Fruit fly (Drosophila melanogaster): ENCODE measurements around the gene Prp4k.

The Prp4k gene

DNA sequence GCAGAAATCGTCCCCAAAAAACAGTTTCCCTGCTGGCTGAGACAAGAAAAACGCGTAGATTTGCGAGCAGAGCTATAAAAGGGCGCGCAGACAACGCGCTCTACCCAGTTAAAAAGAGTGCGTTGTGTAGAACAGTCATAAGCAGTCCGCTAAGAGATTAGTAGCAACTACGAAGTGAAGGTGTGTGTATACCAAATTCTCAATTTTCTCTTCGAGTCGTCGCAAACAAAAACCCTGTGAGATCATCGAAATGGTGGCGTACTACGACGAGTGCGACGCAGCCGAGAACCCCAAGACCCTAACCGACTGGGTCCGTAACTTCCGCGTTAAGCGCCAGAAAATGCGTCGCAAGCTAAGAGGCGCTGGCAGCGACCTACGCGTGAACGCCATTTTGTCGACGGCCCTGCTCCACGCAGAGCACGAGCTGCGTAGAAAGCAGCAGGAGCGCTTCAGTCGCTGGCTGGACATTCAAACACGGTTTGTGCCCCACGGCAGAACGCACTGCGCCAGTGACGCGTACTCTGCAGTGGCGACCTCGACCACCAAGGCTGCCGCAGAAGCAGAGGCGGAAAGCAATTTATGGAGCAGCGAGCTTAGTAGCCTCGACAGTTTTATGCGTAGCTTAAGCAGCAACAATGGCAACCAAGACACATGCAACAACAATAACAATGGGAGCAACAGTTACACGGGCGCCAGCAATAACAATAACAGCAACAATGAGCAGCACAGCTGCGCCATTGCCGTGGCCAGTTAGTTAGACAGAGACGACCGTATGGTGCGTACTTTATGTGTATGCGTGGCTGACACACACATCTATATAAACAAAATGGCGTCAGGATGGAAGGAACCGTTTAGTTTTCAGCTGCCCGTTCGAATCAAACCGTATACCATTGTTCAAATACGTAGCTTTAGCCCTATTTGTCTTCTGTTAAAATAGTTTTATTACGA is 13.0 kb upstream of the Prp4k start (continued):
- TF ChIP-seq Elba2 (GFP tag; optimal IDR thresholded peaks at IDR 0.05), result no peak
- no peak for TF ChIP-seq cwo (GFP tag; optimal IDR thresholded peaks at IDR 0.05)
- TF ChIP-seq CG11560 (tag; IDR thresholded peaks at IDR 0.05), result no peak
- peak; percentile 97 for TF ChIP-seq phol (tag; optimal IDR thresholded peaks at IDR 0.05)
- no peak for TF ChIP-seq tio (GFP tag; optimal IDR thresholded peaks at IDR 0.05)
- peak; percentile 80 for TF ChIP-seq CG4360 (GFP tag; IDR thresholded peaks at IDR 0.05)
- peak in 1 of 2 experiments; percentile 18 for TF ChIP-seq Pdp1 (GFP tag; optimal IDR thresholded peaks at IDR 0.05)
- no peak for TF ChIP-seq p53 (GFP tag; optimal IDR thresholded peaks at IDR 0.05)
- no peak for TF ChIP-seq danr (GFP tag; IDR thresholded peaks at IDR 0.05)
- peak; percentile 26 for TF ChIP-seq CG1603 (tag; optimal IDR thresholded peaks at IDR 0.05)
- no peak for TF ChIP-seq psq (GFP tag; optimal IDR thresholded peaks at IDR 0.05)
- TF ChIP-seq Gug (GFP tag; IDR thresholded peaks at IDR 0.05), result 0 out of 4 replicates have a peak, but pooled peaks have one; percentile 13
- TF ChIP-seq lbe (GFP tag; optimal IDR thresholded peaks at IDR 0.05), result peak; percentile 4
- TF ChIP-seq CG14965 (GFP tag; optimal IDR thresholded peaks at IDR 0.05; ENCODE audit: borderline replicate concordance), result no peak
- no peak for TF ChIP-seq CG7963 (GFP tag; IDR thresholded peaks at IDR 0.05; ENCODE audit: partially characterized antibody)
- no peak for TF ChIP-seq zfh2 (GFP tag; optimal IDR thresholded peaks at IDR 0.05)
- no peak for TF ChIP-seq CG16813 (GFP tag; IDR thresholded peaks at IDR 0.05; ENCODE audit: partially characterized antibody)
- TF ChIP-seq CG18764 (GFP tag; optimal IDR thresholded peaks at IDR 0.05), result no peak
- no peak for TF ChIP-seq CG15011 (GFP tag; optimal IDR thresholded peaks at IDR 0.05)
- TF ChIP-seq Ssrp (tag; optimal IDR thresholded peaks at IDR 0.05), result peak; percentile 57
- TF ChIP-seq sima (GFP tag; optimal IDR thresholded peaks at IDR 0.05), result no peak
- no peak for TF ChIP-seq CG10462 (GFP tag; optimal IDR thresholded peaks at IDR 0.05)
- TF ChIP-seq CG4424 (GFP tag; optimal IDR thresholded peaks at IDR 0.05), result no peak
- peak; percentile 78 for TF ChIP-seq nom (GFP tag; optimal IDR thresholded peaks at IDR 0.05)
- TF ChIP-seq CG5180 (GFP tag; optimal IDR thresholded peaks at IDR 0.05), result no peak
- no peak for TF ChIP-seq CG30020 (tag; optimal IDR thresholded peaks at IDR 0.05)
- TF ChIP-seq CG8388 (GFP tag; optimal IDR thresholded peaks at IDR 0.05), result no peak
- peak; percentile 42 for TF ChIP-seq CG4282 (GFP tag; optimal IDR thresholded peaks at IDR 0.05)
- TF ChIP-seq HmgD (GFP tag; optimal IDR thresholded peaks at IDR 0.05), result no peak
- no peak for TF ChIP-seq Hr39 (optimal IDR thresholded peaks at IDR 0.05)
- peak; percentile 75 for TF ChIP-seq sens (GFP tag)
- TF ChIP-seq CG9609 (GFP tag; optimal IDR thresholded peaks at IDR 0.05), result no peak
- no peak for TF ChIP-seq CG7745 (tag; optimal IDR thresholded peaks at IDR 0.05)
- TF ChIP-seq CG17359 (tag; optimal IDR thresholded peaks at IDR 0.05), result peak; percentile 10
- TF ChIP-seq CG10654 (GFP tag; optimal IDR thresholded peaks at IDR 0.05), result no peak
- TF ChIP-seq CG31388 (GFP tag; optimal IDR thresholded peaks at IDR 0.05), result no peak
- TF ChIP-seq fd3F (GFP tag; optimal IDR thresholded peaks at IDR 0.05), result no peak
- no peak for TF ChIP-seq dmrt99B (tag; optimal IDR thresholded peaks at IDR 0.05)
- TF ChIP-seq crp (GFP tag; optimal IDR thresholded peaks at IDR 0.05), result peak in 1 of 2 experiments; percentile 46
- peak; percentile 51 for TF ChIP-seq Ets65A (GFP tag)
- no peak for TF ChIP-seq CTCF (GFP tag; optimal IDR thresholded peaks at IDR 0.05)
- TF ChIP-seq ken (GFP tag; IDR thresholded peaks at IDR 0.05), result peak; percentile 9; the same call in 2 of the 3 replicates
- TF ChIP-seq CG12236 (GFP tag; optimal IDR thresholded peaks at IDR 0.05), result no peak
- no peak for TF ChIP-seq CG10979 (tag; optimal IDR thresholded peaks at IDR 0.05)
- no peak for TF ChIP-seq CG14710 (tag; optimal IDR thresholded peaks at IDR 0.05)
- TF ChIP-seq Stat92E (GFP tag; optimal IDR thresholded peaks at IDR 0.05), result peak in 1 of 3 experiments; percentile 10
- TF ChIP-seq Usf (GFP tag; optimal IDR thresholded peaks at IDR 0.05), result no peak
- TF ChIP-seq Dll (GFP tag; IDR thresholded peaks at IDR 0.05; ENCODE audit: partially characterized antibody), result peak; percentile 32; the same call in 1 of the 4 replicates

Data from whole organism, embryonic.